Worm (Caenorhabditis elegans) whole organism, early embryonic: ENCODE data around the gene nlp-57.

ENCODE experiments used
- F13C5.2 ChIP-seq: sonication (generic microtip); optimal IDR thresholded peaks from 2 replicates; lab custom pipeline; 2017; ENCODE audit warnings: mild to moderate bottlenecking, missing genetic modification characterization, inconsistent platforms, missing compliant biosample characterization
- aly-1 ChIP-seq: sonication (generic microtip); optimal IDR thresholded peaks from 2 replicates; lab custom pipeline; 2016; ENCODE audit warnings: missing genetic modification characterization, missing compliant biosample characterization
- ama-1 ChIP-seq: fragments of 150-350 bp; optimal IDR thresholded peaks from 2 replicates; lab custom pipeline; 2014
- ceh-13 ChIP-seq: fragments of 200-800 bp; sonication (Bioruptor generic); optimal IDR thresholded peaks from 2 replicates; lab custom pipeline; 2018; ENCODE audit warnings: mild to moderate bottlenecking, missing genetic modification characterization, missing compliant biosample characterization
- ceh-36 ChIP-seq: sonication (generic microtip); optimal IDR thresholded peaks from 2 replicates; lab custom pipeline; 2016; ENCODE audit warnings: missing genetic modification characterization, inconsistent platforms, missing compliant biosample characterization
- ets-7 ChIP-seq: sonication (generic microtip); optimal IDR thresholded peaks from 2 replicates; lab custom pipeline; 2016; ENCODE audit warnings: missing genotype, missing genetic modification characterization, missing compliant biosample characterization
- flt-1 ChIP-seq: fragments of 200-800 bp; sonication (Bioruptor generic); IDR thresholded peaks from 2 replicates; pipeline ENCODE4 v1.3.6; 2022; ENCODE audit warnings: missing genetic modification characterization, missing compliant biosample characterization
- hmg-4 ChIP-seq: fragments of 200-800 bp; sonication (Bioruptor generic); optimal IDR thresholded peaks from 2 replicates; lab custom pipeline; 2018; ENCODE audit warnings: mild to moderate bottlenecking, missing genetic modification characterization, missing compliant biosample characterization
- hnd-1 ChIP-seq: sonication (generic microtip); optimal IDR thresholded peaks from 2 replicates; lab custom pipeline; 2016; ENCODE audit warnings: missing genetic modification characterization, missing compliant biosample characterization
- pes-1 ChIP-seq: fragments of 200-800 bp; sonication (Bioruptor generic); IDR thresholded peaks from 2 replicates; pipeline ENCODE4 v1.3.6; 2022; ENCODE audit warnings: missing genetic modification reagents, missing genetic modification characterization, missing compliant biosample characterization
- scrt-1 ChIP-seq: fragments of 200-800 bp; sonication (Bioruptor generic); IDR thresholded peaks from 2 replicates; pipeline ENCODE4 v1.3.6; 2022; ENCODE audit warnings: missing genetic modification characterization, missing compliant biosample characterization
- sea-1 ChIP-seq: fragments of 200-800 bp; sonication (Bioruptor generic); conservative IDR thresholded peaks from 2 replicates; pipeline ENCODE4 v1.3.6; 2022; ENCODE audit warnings: missing genetic modification characterization, missing compliant biosample characterization
- tbx-11 ChIP-seq: fragments of 200-800 bp; sonication (Bioruptor generic); IDR thresholded peaks from 2 replicates; pipeline ENCODE4 v1.3.6; 2022; ENCODE audit warnings: missing genetic modification characterization, missing compliant biosample characterization

- no peak for TF ChIP-seq scrt-1
- TF ChIP-seq ceh-36: no peak
- TF ChIP-seq aly-1 (tag; lab: Kevin White, UChicago): no peak
- TF ChIP-seq ets-7 (tag; lab: Kevin White, UChicago): no peak
- TF ChIP-seq pes-1 (GFP tag; lab: Robert Waterston, UW): no peak
- no peak for TF ChIP-seq ama-1 (lab: Kevin White, UChicago)
- TF ChIP-seq tbx-11 (GFP tag; lab: Robert Waterston, UW): no peak
- no peak for TF ChIP-seq flt-1 (GFP tag; lab: Robert Waterston, UW)
- TF ChIP-seq ceh-13: no peak
- TF ChIP-seq sea-1 (GFP tag; lab: Robert Waterston, UW): no peak
- TF ChIP-seq hmg-4 (GFP tag; lab: Kevin White, UChicago): no peak
- TF ChIP-seq F13C5.2 (tag; lab: Kevin White, UChicago): no peak
- TF ChIP-seq hnd-1 (tag; lab: Kevin White, UChicago): no peak
Observed at ce11 chrX:11286246-11286645, 30.6 kb upstream of the nlp-57 start, which contains the start of gene F38B2.3.
